Worm (Caenorhabditis elegans): ENCODE results near the gene math-9.

math-9 gene

DNA sequence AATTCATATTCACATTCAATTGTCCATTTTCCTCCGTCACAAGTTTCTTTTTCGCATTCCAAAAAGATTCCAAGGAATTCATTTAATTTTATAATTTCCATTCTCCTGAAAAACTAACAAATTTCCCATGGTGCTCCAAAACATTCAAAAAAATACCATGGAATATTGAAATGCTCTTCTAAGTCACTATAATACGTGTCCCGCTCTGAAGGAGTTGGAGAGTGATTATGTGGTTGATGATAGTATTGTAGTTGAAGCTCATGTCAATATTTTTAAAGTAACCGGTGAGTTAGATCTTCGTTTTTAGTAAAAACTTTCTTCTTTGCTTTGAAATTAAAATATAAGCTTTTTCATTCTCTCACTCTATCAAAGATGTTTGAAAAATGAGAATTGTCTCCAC is at the start of gene math-9:
Gene math-9, minus strand, starts transcription at position 101 of the 400 bp plus-strand sequence.
- TF ChIP-seq nhr-28 (tag; optimal IDR thresholded peaks at IDR 0.05), result no peak
- no peak for TF ChIP-seq nhr-67 (tag; optimal IDR thresholded peaks at IDR 0.05)
- TF ChIP-seq unc-62 (GFP tag; optimal IDR thresholded peaks at IDR 0.05), result no peak
- TF ChIP-seq ZK546.5 (tag; optimal IDR thresholded peaks at IDR 0.05), result no peak
- TF ChIP-seq nhr-11 (tag; optimal IDR thresholded peaks at IDR 0.05), result no peak
- no peak for TF ChIP-seq nhr-76 (tag; optimal IDR thresholded peaks at IDR 0.05)
- TF ChIP-seq nhr-23 (tag; optimal IDR thresholded peaks at IDR 0.05), result no peak
- no peak for TF ChIP-seq fos-1 (tag; optimal IDR thresholded peaks at IDR 0.05)
- TF ChIP-seq nhr-237 (tag; optimal IDR thresholded peaks at IDR 0.05), result no peak
- TF ChIP-seq elt-1 (tag; optimal IDR thresholded peaks at IDR 0.05), result no peak
- TF ChIP-seq ceh-28 (tag; optimal IDR thresholded peaks at IDR 0.05), result no peak
- TF ChIP-seq ceh-9 (tag; optimal IDR thresholded peaks at IDR 0.05), result no peak
- TF ChIP-seq pha-4 (tag; optimal IDR thresholded peaks at IDR 0.05), result no peak
- no peak for TF ChIP-seq hmg-11 (tag; optimal IDR thresholded peaks at IDR 0.05)
- TF ChIP-seq nhr-43 (tag; optimal IDR thresholded peaks at IDR 0.05; ENCODE audit: poor library complexity, severe bottlenecking), result no peak
- TF ChIP-seq ama-1 (optimal IDR thresholded peaks at IDR 0.05), result no peak
- no peak for TF ChIP-seq jun-1 (tag; optimal IDR thresholded peaks at IDR 0.05)
- no peak for TF ChIP-seq ceh-16 (tag; optimal IDR thresholded peaks at IDR 0.05)

DNA sequence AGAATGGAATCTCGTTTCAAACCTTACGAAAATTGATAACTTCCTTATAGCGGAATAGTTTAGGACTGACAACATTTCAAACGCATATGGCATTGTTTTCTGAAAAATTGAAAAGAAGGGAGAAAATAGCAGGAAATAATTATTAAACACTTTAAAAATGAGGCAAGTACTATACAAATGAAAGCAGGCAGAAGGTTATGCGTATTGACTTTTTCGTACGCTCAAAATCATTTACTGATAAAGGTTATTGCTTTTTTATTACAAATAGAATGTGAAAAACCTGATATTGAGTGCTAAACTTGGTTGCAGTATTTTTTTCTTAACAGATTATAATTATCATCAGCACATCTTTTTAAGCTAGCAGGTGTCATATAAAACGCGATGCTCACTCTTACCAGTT is 49.1 kb upstream of the math-9 start, which contains the start of gene ZK250.13:
Gene ZK250.13, minus strand, starts transcription at position 101 of the 400 bp plus-strand sequence.
- TF ChIP-seq elt-2 (tag; optimal IDR thresholded peaks at IDR 0.05) (peak; percentile 65), pha-4 (tag; optimal IDR thresholded peaks at IDR 0.05) (no peak)

DNA sequence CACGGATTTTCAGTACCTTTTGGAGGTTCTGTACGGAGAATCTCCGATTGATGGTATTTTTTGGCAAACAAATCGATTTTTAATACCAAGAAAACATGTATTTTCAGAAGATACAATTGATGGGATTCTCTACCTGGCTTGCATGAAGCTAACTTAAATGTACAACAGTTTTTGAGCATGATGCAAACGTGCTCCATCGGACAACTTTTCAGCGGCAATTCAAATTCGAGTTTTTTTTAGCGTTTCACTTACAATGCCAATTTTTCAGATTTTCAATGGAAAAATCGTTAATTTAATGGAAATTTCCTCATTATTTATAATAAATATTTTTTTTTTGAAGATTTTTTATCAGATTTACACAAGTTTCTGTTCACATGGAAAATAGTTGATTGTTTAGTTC is 38.0 kb upstream of the math-9 start:
- TF ChIP-seq fos-1 (tag; optimal IDR thresholded peaks at IDR 0.05) (no peak), elt-1 (tag; optimal IDR thresholded peaks at IDR 0.05) (no peak), pqm-1 (tag; optimal IDR thresholded peaks at IDR 0.05) (no peak), nhr-12 (tag; optimal IDR thresholded peaks at IDR 0.05) (no peak)

DNA sequence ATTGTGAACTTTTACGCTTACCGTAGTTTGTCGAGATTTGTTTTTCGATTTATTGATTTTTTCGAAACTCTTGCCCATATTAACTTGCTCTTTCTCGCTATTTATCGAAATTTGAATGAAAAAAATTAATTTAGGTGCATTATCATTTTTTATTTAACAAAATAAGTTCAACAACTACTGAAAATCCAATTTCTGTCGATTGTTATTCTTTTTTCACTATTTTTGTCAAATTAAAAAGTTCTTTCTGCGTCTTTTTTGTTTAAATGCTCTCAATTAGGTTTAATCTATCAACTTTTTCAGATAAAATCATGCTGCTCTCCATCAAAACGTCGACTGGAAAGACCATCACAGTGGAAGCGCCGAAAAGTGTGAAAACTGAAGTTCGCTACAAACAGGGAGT is 35.6 kb upstream of the math-9 start, which contains the start of gene F52C6.2:
Gene F52C6.2, plus strand, starts transcription at position 301 of the 400 bp plus-strand sequence.
- TF ChIP-seq nhr-43 (tag; optimal IDR thresholded peaks at IDR 0.05; ENCODE audit: poor library complexity, severe bottlenecking), result no peak
- TF ChIP-seq fkh-10 (GFP tag; optimal IDR thresholded peaks at IDR 0.05), result no peak
- no peak for TF ChIP-seq tbx-2 (tag; optimal IDR thresholded peaks at IDR 0.05)
- TF ChIP-seq nhr-25 (tag; optimal IDR thresholded peaks at IDR 0.05), result no peak
- no peak for TF ChIP-seq ztf-4 (tag; optimal IDR thresholded peaks at IDR 0.05)
- no peak for TF ChIP-seq eor-1 (tag; optimal IDR thresholded peaks at IDR 0.05)
- no peak for TF ChIP-seq ceh-9 (tag; optimal IDR thresholded peaks at IDR 0.05)
- TF ChIP-seq unc-39 (tag; optimal IDR thresholded peaks at IDR 0.05), result no peak
- TF ChIP-seq nhr-67 (tag; optimal IDR thresholded peaks at IDR 0.05), result no peak
- TF ChIP-seq mdl-1 (tag; optimal IDR thresholded peaks at IDR 0.05), result no peak
- TF ChIP-seq elt-1 (tag; optimal IDR thresholded peaks at IDR 0.05), result no peak
- no peak for TF ChIP-seq elt-3 (tag; optimal IDR thresholded peaks at IDR 0.05)
- no peak for TF ChIP-seq snpc-4 (tag; optimal IDR thresholded peaks at IDR 0.05)
- TF ChIP-seq ceh-82 (tag; optimal IDR thresholded peaks at IDR 0.05), result no peak
- no peak for TF ChIP-seq egl-5 (tag; optimal IDR thresholded peaks at IDR 0.05)
- no peak for TF ChIP-seq nhr-12 (tag; optimal IDR thresholded peaks at IDR 0.05)
- TF ChIP-seq pha-4 (tag; optimal IDR thresholded peaks at IDR 0.05), result no peak
- no peak for TF ChIP-seq nhr-77 (tag; optimal IDR thresholded peaks at IDR 0.05)
- TF ChIP-seq aly-2 (tag; optimal IDR thresholded peaks at IDR 0.05), result no peak

DNA sequence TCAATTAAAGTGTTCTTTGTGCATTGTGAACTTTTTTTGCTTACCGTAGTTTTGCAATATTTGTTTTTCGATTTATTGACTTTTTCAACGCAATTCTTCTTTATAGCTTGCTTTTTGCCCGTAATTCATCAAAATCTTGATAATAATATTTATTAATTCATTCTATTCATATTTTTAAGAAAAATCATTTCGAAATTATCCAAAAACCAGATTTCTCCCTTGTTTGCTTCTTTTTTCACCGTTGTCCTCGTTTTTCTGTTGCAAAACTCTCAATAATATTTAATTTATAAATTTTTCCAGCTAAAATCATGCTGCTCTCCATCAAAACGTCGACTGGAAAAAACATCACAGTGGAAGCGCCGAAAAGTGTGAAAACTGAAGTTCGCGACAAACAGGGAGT is 33.9 kb upstream of the math-9 start, which contains the start of gene F52C6.3:
Gene F52C6.3, plus strand, starts transcription at position 301 of the 400 bp plus-strand sequence.
- TF ChIP-seq nhr-67 (tag; optimal IDR thresholded peaks at IDR 0.05) (no peak), fkh-2 (tag; optimal IDR thresholded peaks at IDR 0.05) (no peak), ama-1 (optimal IDR thresholded peaks at IDR 0.05) (no peak), R02D3.7 (tag; optimal IDR thresholded peaks at IDR 0.05) (no peak), nhr-12 (tag; optimal IDR thresholded peaks at IDR 0.05) (no peak), nhr-23 (tag; optimal IDR thresholded peaks at IDR 0.05) (no peak), ztf-4 (tag; optimal IDR thresholded peaks at IDR 0.05) (no peak), aly-2 (tag; optimal IDR thresholded peaks at IDR 0.05) (no peak), jun-1 (tag; optimal IDR thresholded peaks at IDR 0.05) (no peak), elt-2 (tag; optimal IDR thresholded peaks at IDR 0.05) (no peak), lsy-12 (tag; optimal IDR thresholded peaks at IDR 0.05) (no peak), tbx-2 (tag; optimal IDR thresholded peaks at IDR 0.05) (no peak), nfya-1 (tag; optimal IDR thresholded peaks at IDR 0.05; ENCODE audit: insufficient read depth) (no peak), snpc-4 (tag; optimal IDR thresholded peaks at IDR 0.05) (no peak), pha-4 (tag; optimal IDR thresholded peaks at IDR 0.05) (no peak), mml-1 (tag; optimal IDR thresholded peaks at IDR 0.05) (no peak)
